Worm (Caenorhabditis elegans): ENCODE results near the gene npp-5.

The npp-5 gene

ce11 chrII:11634681-11635527 is 35.3 kb upstream of the npp-5 start:
- no peak for TF ChIP-seq alr-1 (tag; optimal IDR thresholded peaks at IDR 0.05)
- TF ChIP-seq ceh-16 (tag; optimal IDR thresholded peaks at IDR 0.05): peak; percentile 53
- peak; percentile 75 for TF ChIP-seq nhr-25 (tag; optimal IDR thresholded peaks at IDR 0.05)
- TF ChIP-seq nhr-6 (tag; optimal IDR thresholded peaks at IDR 0.05): no peak
- peak; percentile 86 for TF ChIP-seq fos-1 (tag; optimal IDR thresholded peaks at IDR 0.05)
- peak; percentile 56 for TF ChIP-seq lin-13 (GFP tag; optimal IDR thresholded peaks at IDR 0.05)
- peak; percentile 93 for TF ChIP-seq F13H6.1 (tag; optimal IDR thresholded peaks at IDR 0.05)
- peak; percentile 90 for TF ChIP-seq sma-9 (GFP tag; optimal IDR thresholded peaks at IDR 0.05)
- no peak for TF ChIP-seq sma-9 (tag; optimal IDR thresholded peaks at IDR 0.05)
- no peak for TF ChIP-seq ztf-1 (GFP tag; conservative IDR thresholded peaks at IDR 0.05)
- no peak for TF ChIP-seq nhr-10 (tag; optimal IDR thresholded peaks at IDR 0.05)
- TF ChIP-seq skn-1 (tag; optimal IDR thresholded peaks at IDR 0.05): no peak
- peak; percentile 64 for TF ChIP-seq nhr-21 (tag; optimal IDR thresholded peaks at IDR 0.05)
- no peak for TF ChIP-seq dmd-4 (tag; optimal IDR thresholded peaks at IDR 0.05)
- TF ChIP-seq blmp-1 (tag; optimal IDR thresholded peaks at IDR 0.05; ENCODE audit: insufficient read depth): peak; percentile 0
- no peak for TF ChIP-seq elt-1 (tag; optimal IDR thresholded peaks at IDR 0.05)
- no peak for TF ChIP-seq nhr-237 (tag; optimal IDR thresholded peaks at IDR 0.05)
- peak; percentile 46 for TF ChIP-seq egl-27 (tag; optimal IDR thresholded peaks at IDR 0.05)
- TF ChIP-seq ztf-11 (tag; optimal IDR thresholded peaks at IDR 0.05): no peak
- TF ChIP-seq ama-1 (optimal IDR thresholded peaks at IDR 0.05): peak; percentile 67
- peak; percentile 50 for TF ChIP-seq unc-55 (GFP tag; optimal IDR thresholded peaks at IDR 0.05)
- no peak for TF ChIP-seq nhr-11 (tag; optimal IDR thresholded peaks at IDR 0.05)
- TF ChIP-seq C34F6.9 (tag; optimal IDR thresholded peaks at IDR 0.05): peak; percentile 70
- TF ChIP-seq mdl-1 (tag; optimal IDR thresholded peaks at IDR 0.05): peak in 1 of 2 experiments; percentile 75
- peak; percentile 79 for TF ChIP-seq sma-3 (GFP tag; optimal IDR thresholded peaks at IDR 0.05)
- TF ChIP-seq nhr-129 (tag; optimal IDR thresholded peaks at IDR 0.05): peak; percentile 94
- peak; percentile 56 for TF ChIP-seq lin-11 (tag; optimal IDR thresholded peaks at IDR 0.05)
- TF ChIP-seq Y55F3AM.14 (GFP tag; optimal IDR thresholded peaks at IDR 0.05): peak; percentile 48
- TF ChIP-seq elt-3 (tag; optimal IDR thresholded peaks at IDR 0.05): no peak
- peak in 1 of 2 experiments; percentile 46 for TF ChIP-seq lsy-2 (tag; optimal IDR thresholded peaks at IDR 0.05)
- TF ChIP-seq nhr-12 (tag; optimal IDR thresholded peaks at IDR 0.05): no peak
- no peak for TF ChIP-seq mbf-1 (tag; optimal IDR thresholded peaks at IDR 0.05)
- peak; percentile 60 for TF ChIP-seq mab-5 (tag; optimal IDR thresholded peaks at IDR 0.05)
- TF ChIP-seq unc-39 (tag; optimal IDR thresholded peaks at IDR 0.05): no peak
- peak; percentile 50 for TF ChIP-seq ztf-4 (tag; optimal IDR thresholded peaks at IDR 0.05)
- TF ChIP-seq ceh-82 (tag; optimal IDR thresholded peaks at IDR 0.05): no peak
- no peak for TF ChIP-seq nhr-77 (tag; optimal IDR thresholded peaks at IDR 0.05)
- TF ChIP-seq unc-62 (GFP tag; optimal IDR thresholded peaks at IDR 0.05): no peak
- TF ChIP-seq aly-2 (tag; optimal IDR thresholded peaks at IDR 0.05): no peak
- TF ChIP-seq snpc-4 (tag; optimal IDR thresholded peaks at IDR 0.05): no peak
- no peak for TF ChIP-seq gmeb-1 (tag; optimal IDR thresholded peaks at IDR 0.05)
- TF ChIP-seq R02D3.7 (tag; optimal IDR thresholded peaks at IDR 0.05): no peak
- TF ChIP-seq nhr-23 (tag; optimal IDR thresholded peaks at IDR 0.05): no peak
- peak; percentile 78 for TF ChIP-seq zag-1 (tag; optimal IDR thresholded peaks at IDR 0.05)
- TF ChIP-seq lin-39 (tag; optimal IDR thresholded peaks at IDR 0.05): no peak
- TF ChIP-seq ZK546.5 (tag; optimal IDR thresholded peaks at IDR 0.05): no peak
- peak; percentile 78 for TF ChIP-seq sem-4 (tag; optimal IDR thresholded peaks at IDR 0.05)
- peak; percentile 85 for TF ChIP-seq crh-2 (tag; optimal IDR thresholded peaks at IDR 0.05)
- TF ChIP-seq peb-1 (tag; optimal IDR thresholded peaks at IDR 0.05): no peak
